Fruit fly (Drosophila melanogaster) whole organism, adult: ENCODE results near the gene CG43165.

Experiments used
- CG11617 ChIP-seq: fragments of 200-800 bp; sonication (Bioruptor generic); optimal IDR thresholded peaks from 2 replicates; lab custom pipeline; 2017; ENCODE audit warnings: mild to moderate bottlenecking, missing biosample characterization, missing genetic modification reagents, missing genetic modification characterization
- CG12768 ChIP-seq: fragments of 200-800 bp; sonication (Bioruptor generic); optimal IDR thresholded peaks from 2 replicates; lab custom pipeline; 2017; ENCODE audit warnings: missing biosample characterization, missing genetic modification characterization, mild to moderate bottlenecking, moderate library complexity, missing genetic modification reagents
- CG14711 ChIP-seq: fragments of 200-800 bp; sonication (Bioruptor generic); optimal IDR thresholded peaks from 2 replicates; lab custom pipeline; 2018; ENCODE audit warnings: missing biosample characterization, mild to moderate bottlenecking, missing genetic modification characterization, moderate library complexity
- CG1620 ChIP-seq: fragments of 200-800 bp; sonication (Bioruptor generic); optimal IDR thresholded peaks from 2 replicates; lab custom pipeline; 2016; ENCODE audit warnings: missing biosample characterization, missing genetic modification characterization
- CG33017 ChIP-seq: fragments of 200-800 bp; sonication (Bioruptor generic); optimal IDR thresholded peaks from 2 replicates; lab custom pipeline; 2018; ENCODE audit warnings: missing biosample characterization, mild to moderate bottlenecking, missing genetic modification characterization, moderate library complexity
- CG5204 ChIP-seq: fragments of 200-800 bp; sonication (Bioruptor generic); optimal IDR thresholded peaks from 2 replicates; lab custom pipeline; 2016; ENCODE audit warnings: missing biosample characterization, missing genetic modification characterization
- CG7045 ChIP-seq: fragments of 200-800 bp; sonication (Bioruptor generic); optimal IDR thresholded peaks from 2 replicates; lab custom pipeline; 2017; ENCODE audit warnings: missing biosample characterization, mild to moderate bottlenecking, missing genetic modification characterization
- CG7101 ChIP-seq: fragments of 200-800 bp; sonication (Bioruptor generic); optimal IDR thresholded peaks from 2 replicates; lab custom pipeline; 2018; ENCODE audit warnings: missing biosample characterization, mild to moderate bottlenecking, missing genetic modification characterization, moderate library complexity
- Clk ChIP-seq: fragments of 200-800 bp; sonication (Bioruptor generic); optimal IDR thresholded peaks from 2 replicates; lab custom pipeline; 2017; ENCODE audit warnings: missing biosample characterization, missing genetic modification characterization
- Crg-1 ChIP-seq: fragments of 200-800 bp; sonication (Bioruptor generic); optimal IDR thresholded peaks from 2 replicates; lab custom pipeline; 2016; ENCODE audit warnings: missing biosample characterization, missing genetic modification characterization
- Hr96 ChIP-seq: fragments of 200-800 bp; sonication (Bioruptor generic); optimal IDR thresholded peaks from 2 replicates; lab custom pipeline; 2016; ENCODE audit warnings: missing biosample characterization, missing genetic modification characterization
- Mnt ChIP-seq: fragments of 200-800 bp; sonication (Bioruptor generic); optimal IDR thresholded peaks from 2 replicates; lab custom pipeline; 2016; ENCODE audit warnings: missing biosample characterization, mild to moderate bottlenecking, missing genetic modification characterization
- bab1 ChIP-seq: fragments of 200-800 bp; sonication (Bioruptor generic); optimal IDR thresholded peaks from 3 replicates; lab custom pipeline; 2019; ENCODE audit warnings: missing biosample characterization, mild to moderate bottlenecking, missing genetic modification characterization, moderate library complexity
- cic ChIP-seq: fragments of 200-800 bp; sonication (Bioruptor generic); optimal IDR thresholded peaks from 2 replicates; lab custom pipeline; 2017; ENCODE audit warnings: missing biosample characterization, mild to moderate bottlenecking, missing genetic modification characterization, moderate library complexity
- cnc ChIP-seq, 2 experiments: fragments of >200 bp; optimal IDR thresholded peaks; 2 replicates each; lab custom pipeline; 2017
- kay ChIP-seq: fragments of 200-800 bp; sonication (Bioruptor generic); peaks from one replicate; lab custom pipeline; 2016; ENCODE audit warnings: missing biosample characterization, missing genetic modification characterization, borderline replicate concordance
- ovo ChIP-seq: fragments of 200-800 bp; sonication (Bioruptor generic); optimal IDR thresholded peaks from 2 replicates; lab custom pipeline; 2016; ENCODE audit warnings: missing biosample characterization, missing genetic modification characterization
- pad ChIP-seq: fragments of 200-800 bp; sonication (Bioruptor generic); optimal IDR thresholded peaks from 3 replicates; lab custom pipeline; 2017; ENCODE audit warnings: missing biosample characterization, missing genetic modification characterization, mild to moderate bottlenecking, moderate library complexity, missing genetic modification reagents
- tj ChIP-seq: fragments of 200-800 bp; sonication (Bioruptor generic); optimal IDR thresholded peaks from 3 replicates; lab custom pipeline; 2017; ENCODE audit warnings: missing biosample characterization, mild to moderate bottlenecking, missing genetic modification characterization, moderate library complexity
- toe ChIP-seq: fragments of 200-800 bp; sonication (Bioruptor generic); optimal IDR thresholded peaks from 2 replicates; lab custom pipeline; 2016; ENCODE audit warnings: missing biosample characterization, missing genetic modification characterization

CG43165 gene

DNA sequence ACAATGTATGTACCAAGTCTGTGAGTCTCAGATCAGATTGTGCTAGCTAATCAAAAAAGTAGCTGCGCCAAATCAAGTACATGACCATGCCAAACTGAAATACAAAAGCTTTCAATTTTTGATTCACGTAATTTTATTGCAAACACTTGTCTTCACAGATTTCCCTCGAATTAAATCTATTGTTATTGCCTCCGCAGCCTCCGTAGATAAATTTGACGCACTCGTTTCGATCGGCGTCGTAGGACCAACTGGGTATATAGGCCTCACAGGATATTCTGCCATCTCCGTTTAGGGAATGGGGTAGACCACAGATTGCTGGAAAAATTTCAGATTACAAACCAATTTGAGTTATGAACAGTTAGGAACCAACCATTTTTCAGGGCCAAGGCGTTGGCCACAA lies at the start of gene CG43165:
Gene CG43165 (minus strand): TSS at position 101 of the 400 bp plus-strand sequence.
- TF ChIP-seq Crg-1 (GFP tag; lab: Kevin White, UChicago) = no peak
- no peak for TF ChIP-seq cic (GFP tag; lab: Kevin White, UChicago)
- no peak for TF ChIP-seq Clk (GFP tag; lab: Kevin White, UChicago)
- no peak for TF ChIP-seq CG12768 (GFP tag; lab: Kevin White, UChicago)
- no peak for TF ChIP-seq pad (GFP tag; lab: Kevin White, UChicago)
- no peak for TF ChIP-seq Mnt (GFP tag; lab: Kevin White, UChicago)

DNA sequence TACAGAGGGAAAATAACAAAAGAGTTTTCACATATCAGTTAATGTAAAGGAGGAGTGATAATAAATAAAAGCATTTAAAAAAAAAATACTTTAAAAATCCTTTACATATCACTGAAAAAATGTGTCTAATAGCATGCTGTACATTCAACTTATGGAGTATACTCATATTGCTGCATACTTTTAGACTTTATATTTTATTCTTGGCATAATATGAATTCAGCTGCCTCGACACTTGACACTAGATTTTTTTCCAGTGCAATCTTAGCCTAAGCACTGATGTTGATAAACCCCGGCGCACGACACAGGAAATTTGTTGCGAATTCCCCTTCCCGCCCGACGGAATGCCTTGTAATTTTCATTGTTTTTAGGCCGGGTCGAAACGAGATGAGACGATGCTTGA lies 45.6 kb upstream of the CG43165 start:
- TF ChIP-seq pad (GFP tag; lab: Kevin White, UChicago) = no peak
- no peak for TF ChIP-seq Hr96 (GFP tag; lab: Kevin White, UChicago)
- TF ChIP-seq cnc (optimal IDR thresholded peaks at IDR 0.05; lab: Kevin White, UChicago) = no peak
- TF ChIP-seq bab1 (GFP tag; lab: Kevin White, UChicago) = no peak
- TF ChIP-seq CG11617 = no peak
- no peak for TF ChIP-seq CG7045
- no peak for TF ChIP-seq CG12768 (GFP tag; lab: Kevin White, UChicago)
- TF ChIP-seq Clk (GFP tag; lab: Kevin White, UChicago) = no peak
- no peak for TF ChIP-seq CG7101 (tag; lab: Kevin White, UChicago)
- no peak for TF ChIP-seq Crg-1 (GFP tag; lab: Kevin White, UChicago)
- no peak for TF ChIP-seq CG1620 (GFP tag; lab: Kevin White, UChicago)
- no peak for TF ChIP-seq CG5204 (GFP tag; lab: Kevin White, UChicago)
- TF ChIP-seq kay (GFP tag; lab: Kevin White, UChicago) = no peak

DNA sequence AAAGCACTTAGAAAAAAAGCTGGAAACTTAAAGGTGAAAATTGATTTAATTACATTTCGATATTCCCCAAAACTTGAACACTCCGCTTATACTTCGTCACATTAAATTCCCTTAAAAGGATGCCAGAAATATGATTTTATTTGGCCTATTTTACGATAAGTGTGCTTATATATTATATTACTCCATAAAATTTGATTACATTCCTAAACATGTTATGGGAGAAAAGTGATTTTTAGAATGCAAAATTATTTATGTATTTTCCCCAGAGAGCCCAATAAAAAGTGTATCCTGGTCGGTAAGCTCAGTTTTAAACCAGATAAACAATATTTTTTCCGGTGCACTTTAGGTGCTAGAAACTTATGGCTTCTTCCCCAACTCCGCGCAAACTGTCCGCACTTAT lies 42.9 kb upstream of the CG43165 start:
- TF ChIP-seq cnc (optimal IDR thresholded peaks at IDR 0.05; lab: Kevin White, UChicago) (no peak), cic (GFP tag; lab: Kevin White, UChicago) (no peak), Clk (GFP tag; lab: Kevin White, UChicago) (no peak), CG33017 (tag; lab: Kevin White, UChicago) (no peak), toe (GFP tag; lab: Kevin White, UChicago) (no peak), CG5204 (GFP tag; lab: Kevin White, UChicago) (no peak), kay (GFP tag; lab: Kevin White, UChicago) (no peak), CG11617 (no peak), CG1620 (GFP tag; lab: Kevin White, UChicago) (no peak), CG7045 (no peak), tj (GFP tag; lab: Kevin White, UChicago) (no peak), Mnt (GFP tag; lab: Kevin White, UChicago) (no peak), bab1 (GFP tag; lab: Kevin White, UChicago) (no peak), pad (GFP tag; lab: Kevin White, UChicago) (no peak), CG12768 (GFP tag; lab: Kevin White, UChicago) (no peak), Hr96 (GFP tag; lab: Kevin White, UChicago) (no peak), CG7101 (tag; lab: Kevin White, UChicago) (no peak), CG14711 (no peak), ovo (GFP tag; lab: Kevin White, UChicago) (no peak)

- TF ChIP-seq CG7101 (tag; lab: Kevin White, UChicago) (no peak), CG11617 (no peak), tj (GFP tag; lab: Kevin White, UChicago) (no peak), cnc (optimal IDR thresholded peaks at IDR 0.05; lab: Kevin White, UChicago) (no peak), cic (GFP tag; lab: Kevin White, UChicago) (no peak), kay (GFP tag; lab: Kevin White, UChicago) (no peak)
Measured at dm6 chr2L:3737003-3737662, 42.3 kb upstream of the CG43165 start.

- TF ChIP-seq toe (GFP tag; lab: Kevin White, UChicago) (no peak), Mnt (GFP tag; lab: Kevin White, UChicago) (no peak), bab1 (GFP tag; lab: Kevin White, UChicago) (no peak), CG1620 (GFP tag; lab: Kevin White, UChicago) (no peak), CG7101 (tag; lab: Kevin White, UChicago) (no peak), ovo (GFP tag; lab: Kevin White, UChicago) (no peak), CG11617 (no peak), kay (GFP tag; lab: Kevin White, UChicago) (no peak), pad (GFP tag; lab: Kevin White, UChicago) (no peak), tj (GFP tag; lab: Kevin White, UChicago) (no peak), Crg-1 (GFP tag; lab: Kevin White, UChicago) (no peak), CG14711 (no peak), Clk (GFP tag; lab: Kevin White, UChicago) (no peak), cic (GFP tag; lab: Kevin White, UChicago) (no peak), Hr96 (GFP tag; lab: Kevin White, UChicago) (no peak), CG33017 (tag; lab: Kevin White, UChicago) (no peak)
Measured at dm6 chr2L:3731055-3731454, 36.2 kb upstream of the CG43165 start.
